Worm (Caenorhabditis elegans) whole organism, L3 larva: ENCODE measurements around the gene F16G10.1.
A peak's percentile ranks its signal among the peaks of the same experiment; 100 is the strongest.

Source experiments
- R02D3.7 ChIP-seq: fragments of 150-350 bp; optimal IDR thresholded peaks from 2 replicates; lab custom pipeline; 2014; ENCODE audit warnings: missing biosample characterization, missing genetic modification characterization
- ZK546.5 ChIP-seq: sonication (generic microtip); optimal IDR thresholded peaks from 2 replicates; lab custom pipeline; 2017; ENCODE audit warnings: missing biosample characterization, missing genetic modification characterization
- aly-2 ChIP-seq: fragments of 150-350 bp; optimal IDR thresholded peaks from 2 replicates; lab custom pipeline; 2014; ENCODE audit warnings: missing biosample characterization, missing genetic modification characterization
- ceh-16 ChIP-seq: sonication (generic microtip); optimal IDR thresholded peaks from 2 replicates; lab custom pipeline; 2017; ENCODE audit warnings: missing biosample characterization, missing genetic modification characterization
- ceh-28 ChIP-seq: fragments of 150-350 bp; optimal IDR thresholded peaks from 2 replicates; lab custom pipeline; 2014; ENCODE audit warnings: missing biosample characterization, missing genetic modification reagents, missing genetic modification characterization
- egl-27 ChIP-seq: sonication (generic microtip); optimal IDR thresholded peaks from 4 replicates; lab custom pipeline; 2017; ENCODE audit warnings: missing biosample characterization, missing genetic modification reagents, missing genetic modification characterization
- egl-5 ChIP-seq: fragments of 150-350 bp; optimal IDR thresholded peaks from 2 replicates; lab custom pipeline; 2017; ENCODE audit warnings: missing biosample characterization, missing genetic modification reagents, missing genetic modification characterization, inconsistent platforms
- elt-1 ChIP-seq: fragments of 150-350 bp; optimal IDR thresholded peaks from 2 replicates; lab custom pipeline; 2014; ENCODE audit warnings: missing biosample characterization, missing genetic modification characterization
- elt-2 ChIP-seq: sonication (generic microtip); optimal IDR thresholded peaks from 2 replicates; lab custom pipeline; 2016; ENCODE audit warnings: missing genetic modification reagents, mild to moderate bottlenecking, missing genetic modification characterization, missing compliant biosample characterization
- elt-3 ChIP-seq, 3 experiments: fragments of 150-350 bp in 1 of 3; sonication (generic microtip) in 2 of 3; optimal IDR thresholded peaks; 2 replicates in 2 of 3; 4 replicates in 1 of 3; lab custom pipeline; 2014 to 2017; ENCODE audit warnings: missing biosample characterization in 3 of 3, missing genetic modification characterization in 3 of 3
- eor-1 ChIP-seq, 2 experiments: fragments of 150-350 bp; optimal IDR thresholded peaks; 2 replicates each; lab custom pipeline; 2014 to 2018; ENCODE audit warnings: missing biosample characterization in 2 of 2, missing genetic modification characterization in 2 of 2
- fkh-10 ChIP-seq: sonication (generic microtip); optimal IDR thresholded peaks from 2 replicates; lab custom pipeline; 2017; ENCODE audit warnings: missing biosample characterization, missing genetic modification reagents, missing genetic modification characterization
- fkh-2 ChIP-seq: fragments of 150-350 bp; optimal IDR thresholded peaks from 2 replicates; lab custom pipeline; 2014; ENCODE audit warnings: missing biosample characterization, missing genetic modification reagents, missing genetic modification characterization
- fos-1 ChIP-seq: fragments of 150-350 bp; optimal IDR thresholded peaks from 2 replicates; lab custom pipeline; 2014; ENCODE audit warnings: missing biosample characterization, missing genetic modification characterization
- hmg-11 ChIP-seq: sonication (generic microtip); optimal IDR thresholded peaks from 2 replicates; lab custom pipeline; 2016; ENCODE audit warnings: missing genetic modification characterization, missing compliant biosample characterization
- jun-1 ChIP-seq: fragments of 150-350 bp; optimal IDR thresholded peaks from 2 replicates; lab custom pipeline; 2014; ENCODE audit warnings: missing biosample characterization, missing genetic modification reagents, missing genetic modification characterization
- lin-15B ChIP-seq: fragments of 150-350 bp; optimal IDR thresholded peaks from 2 replicates; lab custom pipeline; 2014; ENCODE audit warnings: missing biosample characterization, missing genetic modification characterization
- lin-39 ChIP-seq: fragments of 150-350 bp; optimal IDR thresholded peaks from 2 replicates; lab custom pipeline; 2018; ENCODE audit warnings: missing biosample characterization, missing genetic modification reagents, missing genetic modification characterization
- lsy-12 ChIP-seq: sonication (generic microtip); optimal IDR thresholded peaks from 2 replicates; lab custom pipeline; 2016; ENCODE audit warnings: mild to moderate bottlenecking, missing genetic modification characterization, missing compliant biosample characterization
- mdl-1 ChIP-seq: fragments of 150-350 bp; optimal IDR thresholded peaks from 2 replicates; lab custom pipeline; 2014; ENCODE audit warnings: missing biosample characterization, missing genetic modification characterization
- mml-1 ChIP-seq: fragments of 150-350 bp; sonication (generic microtip); optimal IDR thresholded peaks from 3 replicates; lab custom pipeline; 2014; ENCODE audit warnings: missing biosample characterization, missing genetic modification characterization
- nfya-1 ChIP-seq: sonication (generic microtip); optimal IDR thresholded peaks from 2 replicates; lab custom pipeline; 2017; ENCODE audit warnings: missing genetic modification characterization, mild to moderate bottlenecking, missing compliant biosample characterization, antibody characterized with exemption, moderate library complexity; ENCODE audit not compliant: insufficient read depth
- nhr-11 ChIP-seq: fragments of 150-350 bp; optimal IDR thresholded peaks from 2 replicates; lab custom pipeline; 2014; ENCODE audit warnings: missing biosample characterization, missing genetic modification characterization
- nhr-12 ChIP-seq: fragments of 150-350 bp; optimal IDR thresholded peaks from 2 replicates; lab custom pipeline; 2014; ENCODE audit warnings: missing biosample characterization, missing genetic modification characterization
- nhr-23 ChIP-seq: fragments of 150-350 bp; optimal IDR thresholded peaks from 2 replicates; lab custom pipeline; 2014; ENCODE audit warnings: missing biosample characterization, missing genetic modification reagents, missing genetic modification characterization
- nhr-25 ChIP-seq: sonication (generic microtip); optimal IDR thresholded peaks from 2 replicates; lab custom pipeline; 2017; ENCODE audit warnings: missing biosample characterization, missing genetic modification characterization
- nhr-28 ChIP-seq: fragments of 150-350 bp; optimal IDR thresholded peaks from 2 replicates; lab custom pipeline; 2014; ENCODE audit warnings: missing biosample characterization, missing genetic modification characterization
- nhr-43 ChIP-seq: sonication (generic microtip); optimal IDR thresholded peaks from 2 replicates; lab custom pipeline; 2016; ENCODE audit warnings: mild to moderate bottlenecking, missing genetic modification characterization, missing compliant biosample characterization; ENCODE audit not compliant: poor library complexity, severe bottlenecking
- nhr-76 ChIP-seq: fragments of 150-350 bp; sonication (generic microtip); optimal IDR thresholded peaks from 5 replicates; lab custom pipeline; 2014; ENCODE audit warnings: missing biosample characterization, missing genetic modification characterization
- pha-4 ChIP-seq: fragments of 150-350 bp; optimal IDR thresholded peaks from 2 replicates; lab custom pipeline; 2014; ENCODE audit warnings: missing biosample characterization, missing genetic modification reagents, missing genetic modification characterization
- pqm-1 ChIP-seq: fragments of 150-350 bp; optimal IDR thresholded peaks from 2 replicates; lab custom pipeline; 2017; ENCODE audit warnings: missing biosample characterization, missing genetic modification characterization, inconsistent platforms
- sea-2 ChIP-seq: fragments of 150-350 bp; sonication (generic microtip); optimal IDR thresholded peaks from 4 replicates; lab custom pipeline; 2014; ENCODE audit warnings: missing biosample characterization, missing genetic modification reagents, missing genetic modification characterization
- skn-1 ChIP-seq: fragments of 150-350 bp; optimal IDR thresholded peaks from 2 replicates; lab custom pipeline; 2014; ENCODE audit warnings: missing biosample characterization, missing genetic modification characterization
- snpc-4 ChIP-seq: fragments of 150-350 bp; optimal IDR thresholded peaks from 2 replicates; lab custom pipeline; 2014; ENCODE audit warnings: missing biosample characterization, missing genetic modification characterization
- unc-39 ChIP-seq: sonication (generic microtip); optimal IDR thresholded peaks from 4 replicates; lab custom pipeline; 2017; ENCODE audit warnings: missing biosample characterization, missing genetic modification characterization
- unc-62 ChIP-seq: fragments of 150-350 bp; sonication (generic microtip); optimal IDR thresholded peaks from 4 replicates; lab custom pipeline; 2014; ENCODE audit warnings: missing biosample characterization, missing genetic modification reagents, missing genetic modification characterization
- zag-1 ChIP-seq: fragments of 150-350 bp; optimal IDR thresholded peaks from 2 replicates; lab custom pipeline; 2014; ENCODE audit warnings: missing biosample characterization, missing genetic modification characterization
- ztf-4 ChIP-seq: fragments of 150-350 bp; optimal IDR thresholded peaks from 2 replicates; lab custom pipeline; 2014; ENCODE audit warnings: missing biosample characterization, missing genetic modification characterization

The F16G10.1 gene

DNA sequence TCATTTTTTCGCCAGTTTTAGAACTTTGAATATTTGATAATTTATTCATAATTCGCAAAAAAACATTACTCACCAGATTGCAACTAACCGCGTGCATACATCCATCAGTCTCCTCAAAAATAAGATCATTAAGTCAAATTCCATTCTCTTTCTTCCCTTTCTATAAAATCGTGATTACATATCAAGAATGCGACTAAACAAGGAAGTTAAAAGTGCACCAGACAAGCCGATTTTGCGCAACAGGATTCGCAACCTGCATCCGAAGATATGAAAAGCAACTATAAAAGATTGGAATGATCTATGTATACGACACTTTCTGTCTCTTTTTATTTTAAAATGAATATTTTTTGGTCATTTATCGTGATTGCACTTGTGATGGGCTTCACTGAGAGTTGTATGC lies 35.1 kb upstream of the F16G10.1 start, which contains the start of gene hpo-25:
hpo-25 (plus strand) TSS at position 301 of the 400 bp plus-strand sequence.
- TF ChIP-seq fkh-10 = no peak
- TF ChIP-seq nfya-1 (tag; lab: Kevin White, UChicago) = no peak
- no peak for TF ChIP-seq elt-2 (tag; lab: Kevin White, UChicago)
- no peak for TF ChIP-seq nhr-28 (tag; lab: Kevin White, UChicago)
- TF ChIP-seq ceh-28 (tag; lab: Kevin White, UChicago) = no peak
- TF ChIP-seq fos-1 (tag; lab: Kevin White, UChicago) = no peak
- no peak for TF ChIP-seq R02D3.7
- TF ChIP-seq nhr-23 = no peak
- TF ChIP-seq nhr-25 (tag; lab: Kevin White, UChicago) = no peak
- no peak for TF ChIP-seq unc-39 (tag; lab: Kevin White, UChicago)
- no peak for TF ChIP-seq nhr-76 (tag; lab: Kevin White, UChicago)
- TF ChIP-seq fkh-2 (tag; lab: Kevin White, UChicago) = no peak
- no peak for TF ChIP-seq skn-1

DNA sequence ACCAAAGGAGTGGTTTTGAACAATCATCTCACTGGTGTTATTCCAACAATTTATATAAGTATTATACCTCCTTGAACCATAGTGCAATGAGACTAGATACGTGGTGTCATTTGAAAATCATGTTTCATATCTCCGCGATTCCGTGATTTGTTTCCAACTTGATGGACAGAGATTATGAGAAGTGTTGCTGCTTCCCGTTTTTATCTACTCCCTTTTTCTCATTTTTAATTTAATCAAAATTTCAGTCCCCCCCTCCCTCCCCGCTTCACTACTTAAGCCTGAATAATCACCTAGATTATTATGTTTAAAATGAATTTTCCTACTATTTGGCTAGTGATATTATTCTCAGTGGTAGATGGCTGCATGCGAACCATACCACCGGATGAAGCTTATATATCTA lies 32.0 kb upstream of the F16G10.1 start, which contains the start of gene F16G10.3:
F16G10.3 (plus strand) TSS at position 301 of the 400 bp plus-strand sequence.
- no peak for TF ChIP-seq ztf-4 (tag; lab: Kevin White, UChicago)
- TF ChIP-seq nhr-12 (tag; lab: Kevin White, UChicago) = no peak
- TF ChIP-seq mml-1 (tag; lab: Kevin White, UChicago) = no peak
- TF ChIP-seq nhr-76 (tag; lab: Kevin White, UChicago) = no peak
- TF ChIP-seq snpc-4 = no peak
- TF ChIP-seq ceh-16 (tag; lab: Kevin White, UChicago) = no peak

DNA sequence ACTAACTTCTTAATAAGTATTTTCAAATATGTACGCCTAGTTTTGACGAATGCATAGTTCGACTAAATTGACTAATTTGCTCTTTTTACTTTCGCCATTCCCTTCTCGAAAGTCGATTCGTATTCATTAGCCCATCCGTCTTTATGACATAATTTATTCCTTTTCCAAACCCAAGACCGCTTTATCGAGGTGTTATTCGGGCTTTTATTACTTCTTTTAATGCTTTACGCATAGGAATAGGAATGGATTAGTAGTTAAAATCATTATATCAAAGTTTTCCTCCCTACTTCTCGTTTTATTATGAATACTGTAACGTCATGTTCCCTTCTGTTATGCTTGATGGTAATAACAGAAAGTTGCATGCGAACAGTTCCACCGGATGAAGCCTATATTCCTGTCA lies 29.1 kb upstream of the F16G10.1 start, which contains the start of gene F16G10.2:
F16G10.2 (plus strand) TSS at position 301 of the 400 bp plus-strand sequence.
- TF ChIP-seq ztf-4 (tag; lab: Kevin White, UChicago) = no peak
- no peak for TF ChIP-seq elt-1 (tag; lab: Kevin White, UChicago)
- TF ChIP-seq nhr-28 (tag; lab: Kevin White, UChicago) = no peak
- no peak for TF ChIP-seq elt-3 (tag; optimal IDR thresholded peaks at IDR 0.05; lab: Kevin White, UChicago)
- no peak for TF ChIP-seq lin-39
- no peak for TF ChIP-seq ZK546.5 (tag; lab: Kevin White, UChicago)
- no peak for TF ChIP-seq zag-1

DNA sequence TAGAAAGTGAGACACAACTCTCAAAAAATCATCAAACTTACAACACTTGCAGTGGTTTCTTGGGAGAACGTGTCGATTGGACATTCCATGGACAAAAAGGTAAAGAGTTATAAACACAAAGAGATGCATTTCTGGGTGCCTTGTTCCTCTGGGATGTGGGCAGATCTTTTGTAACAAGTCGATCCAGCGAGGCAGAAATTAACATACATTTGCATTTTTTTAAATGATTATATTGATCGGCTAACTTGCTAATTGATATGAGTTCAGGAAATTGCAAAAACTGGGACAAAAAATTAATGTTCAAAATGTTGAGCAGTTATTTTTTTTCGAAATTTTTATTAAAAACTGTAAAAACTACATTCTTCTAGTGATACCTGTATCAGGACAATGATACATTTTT lies 26.3 kb upstream of the F16G10.1 start, which contains the start of gene F16G10.6:
F16G10.6 (minus strand) TSS at position 101 of the 400 bp plus-strand sequence.
- TF ChIP-seq lin-39 (no peak), mml-1 (tag; lab: Kevin White, UChicago) (no peak), lin-15B (tag; lab: Kevin White, UChicago) (no peak), skn-1 (no peak), unc-62 (GFP tag; lab: Kevin White, UChicago) (no peak), egl-5 (no peak), nhr-11 (no peak), unc-39 (tag; lab: Kevin White, UChicago) (no peak), sea-2 (no peak), aly-2 (no peak), elt-2 (tag; lab: Kevin White, UChicago) (no peak), mdl-1 (no peak), pqm-1 (no peak), nhr-28 (tag; lab: Kevin White, UChicago) (no peak), nhr-43 (tag; lab: Kevin White, UChicago) (no peak), fkh-2 (tag; lab: Kevin White, UChicago) (no peak)

DNA sequence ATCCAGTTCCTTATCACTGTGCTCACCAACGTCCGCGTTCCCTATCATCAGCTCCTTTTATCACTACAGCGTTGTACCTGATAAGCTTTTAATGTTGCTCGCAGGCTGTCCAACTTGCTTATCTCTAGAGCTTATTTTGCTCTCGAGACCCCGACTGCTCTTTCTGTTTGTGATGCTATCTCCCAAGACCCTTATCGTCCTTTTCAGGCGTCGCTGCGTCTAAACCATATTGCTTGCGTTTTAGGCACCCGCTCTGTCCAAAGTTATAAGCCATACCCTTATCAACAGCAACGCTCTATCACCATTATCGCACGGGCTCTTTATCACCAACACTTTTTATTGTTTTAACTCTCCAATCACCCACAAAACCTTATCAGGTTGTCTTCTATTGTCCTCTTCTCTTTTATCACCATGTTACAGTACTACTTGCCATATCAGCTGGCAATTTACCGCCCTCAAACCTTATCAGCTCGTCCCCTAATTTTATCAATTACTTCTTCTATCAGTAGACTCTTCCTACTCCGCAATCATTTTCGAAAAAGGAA lies 25.5 kb upstream of the F16G10.1 start:
- TF ChIP-seq eor-1 (tag; optimal IDR thresholded peaks at IDR 0.05; lab: Kevin White, UChicago) = no peak
- peak; percentile 99 for TF ChIP-seq jun-1 (tag; lab: Kevin White, UChicago)
- peak; percentile 98 for TF ChIP-seq pqm-1
- TF ChIP-seq egl-27 (tag; lab: Kevin White, UChicago) = peak; percentile 93
- peak; percentile 80 for TF ChIP-seq fos-1 (tag; lab: Kevin White, UChicago)
- no peak for TF ChIP-seq unc-62 (GFP tag; lab: Kevin White, UChicago)
- TF ChIP-seq pha-4 (tag; lab: Kevin White, UChicago) = peak; percentile 79
- no peak for TF ChIP-seq hmg-11 (tag; lab: Kevin White, UChicago)
- no peak for TF ChIP-seq ceh-16 (tag; lab: Kevin White, UChicago)
- peak; percentile 91 for TF ChIP-seq lsy-12 (tag; lab: Kevin White, UChicago)
- TF ChIP-seq elt-2 (tag; lab: Kevin White, UChicago) = peak; percentile 100
- TF ChIP-seq fkh-2 (tag; lab: Kevin White, UChicago) = no peak
- no peak for TF ChIP-seq mdl-1
- TF ChIP-seq ceh-28 (tag; lab: Kevin White, UChicago) = peak; percentile 5
